Worm (Caenorhabditis elegans): ENCODE results near the gene K09A9.8.

DNA sequence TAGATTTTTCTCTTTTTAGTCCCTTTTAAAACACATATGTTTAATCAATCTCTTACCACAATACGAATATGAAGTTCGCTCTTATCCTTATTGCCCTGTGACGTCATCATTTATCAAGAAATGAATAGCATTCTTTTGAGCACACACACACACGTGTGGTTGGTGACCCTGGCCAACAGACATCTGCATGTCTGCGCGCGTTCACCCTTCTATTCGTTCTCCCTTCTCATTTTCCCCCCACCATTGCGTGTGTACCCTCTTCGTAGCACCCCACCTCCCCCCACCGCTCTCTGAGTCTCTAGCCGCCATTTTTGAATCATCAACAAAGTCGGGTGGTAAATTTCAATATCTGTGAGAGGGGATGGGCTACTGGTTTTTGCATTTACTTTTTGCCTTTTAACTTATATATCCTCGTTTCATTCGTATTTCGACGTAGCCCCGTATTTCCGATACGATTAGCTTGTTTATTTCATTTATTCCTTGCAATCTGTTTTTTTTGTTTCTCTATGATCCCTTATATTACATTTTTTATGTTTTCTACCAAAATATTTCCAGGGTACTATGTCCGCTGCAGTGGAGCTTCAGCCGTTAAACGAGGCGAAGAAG, 3.6 kb upstream of the K09A9.8 start, which contains the start of gene ent-2:
- TF ChIP-seq ceh-16 (tag; optimal IDR thresholded peaks at IDR 0.05) (no peak), nhr-11 (tag; optimal IDR thresholded peaks at IDR 0.05) (no peak), unc-62 (GFP tag; optimal IDR thresholded peaks at IDR 0.05) (no peak), zag-1 (tag; optimal IDR thresholded peaks at IDR 0.05) (no peak), fkh-10 (GFP tag; optimal IDR thresholded peaks at IDR 0.05) (peak; percentile 20), pha-4 (tag; optimal IDR thresholded peaks at IDR 0.05) (no peak), egl-27 (tag; optimal IDR thresholded peaks at IDR 0.05) (no peak)
